Worm (Caenorhabditis elegans): ENCODE measurements around the gene vti-1.

The vti-1 gene

DNA sequence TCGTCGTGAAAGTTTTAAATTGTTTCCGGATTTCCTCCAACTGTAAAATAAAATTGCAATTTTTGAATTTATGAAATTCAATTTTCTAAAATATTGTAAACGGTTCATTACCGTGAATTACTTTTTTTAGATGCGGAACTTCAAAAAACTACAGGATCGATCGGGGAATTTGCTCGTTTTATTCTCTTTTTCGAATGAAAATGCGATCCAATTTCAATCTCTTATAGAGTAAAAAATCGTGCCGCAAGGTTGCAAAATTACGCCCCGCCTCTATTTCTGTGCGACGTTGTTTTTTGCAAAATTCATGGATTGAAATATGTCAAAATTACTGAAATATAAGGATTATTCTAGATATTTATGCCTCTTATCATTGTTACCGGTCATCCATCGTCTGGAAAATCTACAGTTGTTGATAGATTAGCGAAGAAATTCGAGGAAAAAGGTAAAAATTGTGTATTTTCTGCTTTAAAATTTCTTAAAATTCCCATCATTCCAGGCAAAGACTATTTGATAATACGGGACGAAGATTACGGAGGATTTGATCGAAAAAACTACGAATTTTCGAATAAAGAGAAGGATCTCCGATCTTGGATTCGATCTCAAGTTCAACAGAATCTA lies 2.9 kb upstream of the vti-1 start, which contains the start of gene Y57G11C.43 (continued):
- TF ChIP-seq cebp-1 (GFP tag; IDR thresholded peaks at IDR 0.05), result no peak
- TF ChIP-seq cebp-1 (tag; optimal IDR thresholded peaks at IDR 0.05), result peak; percentile 21
- TF ChIP-seq F39B2.1 (GFP tag; IDR thresholded peaks at IDR 0.05), result no peak
- TF ChIP-seq repo-1 (tag; optimal IDR thresholded peaks at IDR 0.05), result no peak

DNA sequence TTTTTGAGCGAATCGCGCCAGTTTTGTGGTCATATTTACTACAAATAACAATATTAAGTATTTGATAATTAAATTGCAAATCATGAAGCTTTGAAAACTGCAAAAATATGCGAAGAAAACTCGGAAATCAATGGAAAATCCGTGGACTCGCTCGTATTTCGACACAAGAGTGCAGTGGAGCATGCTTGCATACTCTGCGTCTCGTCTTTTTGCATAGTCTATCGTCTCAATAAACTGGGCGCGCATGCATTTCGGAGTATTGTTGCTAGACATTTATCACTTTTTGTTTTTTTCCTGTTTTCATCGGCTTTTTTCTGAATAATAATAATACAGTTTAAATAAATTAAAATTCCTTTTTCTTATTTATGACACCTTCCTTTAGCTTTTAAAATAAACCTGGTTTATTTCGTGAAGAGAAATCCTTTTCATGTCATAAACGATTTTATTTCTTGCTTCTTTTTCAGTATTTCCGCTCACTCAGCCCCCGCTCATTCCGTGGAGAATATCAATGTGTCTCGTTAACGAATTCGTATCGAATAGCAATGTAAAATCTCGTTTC lies 1.3 kb upstream of the vti-1 start, which contains the start of the genes mrps-7 and Y57G11C.3:
Gene mrps-7, minus strand, starts transcription at position 38 of the 559 bp plus-strand sequence.
Gene Y57G11C.3, plus strand, starts transcription at position 509 of the 559 bp plus-strand sequence.
- TF ChIP-seq cebp-1 (GFP tag; IDR thresholded peaks at IDR 0.05) (peak; percentile 93), cebp-1 (tag; optimal IDR thresholded peaks at IDR 0.05) (peak; percentile 96), Y53G8AR.9 (GFP tag; conservative IDR thresholded peaks at IDR 0.05) (no peak; the same call in 1 of the 2 replicates), C17E4.6 (GFP tag; IDR thresholded peaks at IDR 0.05) (no peak), F52B5.7 (tag; optimal IDR thresholded peaks at IDR 0.05) (no peak), K12H6.12 (tag; optimal IDR thresholded peaks at IDR 0.05) (peak; percentile 69), akir-1 (GFP tag; optimal IDR thresholded peaks at IDR 0.05) (no peak), ccch-3 (GFP tag; optimal IDR thresholded peaks at IDR 0.05) (no peak), hlh-12 (tag; optimal IDR thresholded peaks at IDR 0.05) (no peak), T26A5.8 (tag; optimal IDR thresholded peaks at IDR 0.05) (no peak), attf-6 (GFP tag; IDR thresholded peaks at IDR 0.05) (peak; percentile 92), F57A8.1 (GFP tag; optimal IDR thresholded peaks at IDR 0.05) (no peak), ama-1 (optimal IDR thresholded peaks at IDR 0.05) (peak; percentile 27), ama-1 (GFP tag; optimal IDR thresholded peaks at IDR 0.05) (no peak), F49E8.2 (tag; optimal IDR thresholded peaks at IDR 0.05; ENCODE audit: insufficient read depth) (peak; percentile 67), Y53F4B.3 (GFP tag; IDR thresholded peaks at IDR 0.05) (no peak), dpl-1 (GFP tag; optimal IDR thresholded peaks at IDR 0.05) (peak; percentile 18), let-526 (GFP tag; IDR thresholded peaks at IDR 0.05) (no peak), attf-3 (GFP tag; conservative IDR thresholded peaks at IDR 0.05) (peak; percentile 100), Y95B8A.8 (GFP tag; IDR thresholded peaks at IDR 0.05) (no peak), T07F8.4 (tag; optimal IDR thresholded peaks at IDR 0.05) (no peak), ztf-26 (tag; optimal IDR thresholded peaks at IDR 0.05) (peak; percentile 63), fkh-3 (tag; optimal IDR thresholded peaks at IDR 0.05) (no peak), lir-1 (GFP tag; conservative IDR thresholded peaks at IDR 0.05) (peak; percentile 58; the same call in 1 of the 2 replicates), F23B12.7 (tag; optimal IDR thresholded peaks at IDR 0.05; ENCODE audit: insufficient read depth) (peak; percentile 82), lin-54 (GFP tag; optimal IDR thresholded peaks at IDR 0.05) (peak; percentile 78), bed-2 (GFP tag; IDR thresholded peaks at IDR 0.05) (no peak), sdz-38 (tag; optimal IDR thresholded peaks at IDR 0.05) (no peak), gei-17 (GFP tag; optimal IDR thresholded peaks at IDR 0.05) (no peak), attf-5 (GFP tag; optimal IDR thresholded peaks at IDR 0.05) (peak; percentile 79), lsl-1 (GFP tag; optimal IDR thresholded peaks at IDR 0.05) (peak; percentile 45), xnd-1 (tag; optimal IDR thresholded peaks at IDR 0.05) (peak; percentile 12), aptf-2 (GFP tag; conservative IDR thresholded peaks at IDR 0.05) (no peak), efl-1 (GFP tag; optimal IDR thresholded peaks at IDR 0.05) (peak; percentile 54), madf-8 (GFP tag; conservative IDR thresholded peaks at IDR 0.05) (peak; percentile 56), tlf-1 (GFP tag; optimal IDR thresholded peaks at IDR 0.05) (peak; percentile 20), madf-3 (GFP tag; IDR thresholded peaks at IDR 0.05) (no peak), hrde-1 (tag; optimal IDR thresholded peaks at IDR 0.05; ENCODE audit: borderline replicate concordance) (no peak), dox-1 (GFP tag; IDR thresholded peaks at IDR 0.05) (peak; percentile 86), snpc-1.3 (tag; optimal IDR thresholded peaks at IDR 0.05; ENCODE audit: insufficient read depth) (peak; percentile 90), zfh-2 (GFP tag; conservative IDR thresholded peaks at IDR 0.05) (no peak), nhr-80 (tag; optimal IDR thresholded peaks at IDR 0.05) (peak; percentile 11), madf-6 (GFP tag; IDR thresholded peaks at IDR 0.05) (peak; percentile 73), nhr-90 (tag; optimal IDR thresholded peaks at IDR 0.05) (no peak)

All from whole organism, young adult.